Fruit fly (Drosophila melanogaster) whole organism, embryonic: ENCODE data around the gene hale.

Experiments used
- B-H2 ChIP-seq: fragments of 200-800 bp; sonication (Bioruptor generic); optimal IDR thresholded peaks from 2 replicates; lab custom pipeline; 2018; ENCODE audit warnings: missing biosample characterization, mild to moderate bottlenecking, missing genetic modification characterization
- BEAF-32 ChIP-seq: fragments of 200-800 bp; sonication (Bioruptor generic); optimal IDR thresholded peaks from 3 replicates; lab custom pipeline; 2017; ENCODE audit warnings: missing biosample characterization, missing genetic modification characterization, mild to moderate bottlenecking, moderate library complexity, missing genetic modification reagents
- Blimp-1 ChIP-seq: fragments of 200-800 bp; sonication (Bioruptor generic); optimal IDR thresholded peaks from 3 replicates; lab custom pipeline; 2018; ENCODE audit warnings: missing biosample characterization, missing genetic modification characterization, mild to moderate bottlenecking, moderate library complexity, missing genetic modification reagents
- CG12769 ChIP-seq: fragments of 200-800 bp; sonication (Bioruptor generic); optimal IDR thresholded peaks from 2 replicates; lab custom pipeline; 2019; ENCODE audit warnings: missing biosample characterization, mild to moderate bottlenecking, missing genetic modification characterization, moderate library complexity
- CG17802 ChIP-seq: fragments of 200-800 bp; sonication (Bioruptor generic); optimal IDR thresholded peaks from 2 replicates; lab custom pipeline; 2018; ENCODE audit warnings: missing biosample characterization, mild to moderate bottlenecking, missing genetic modification characterization, moderate library complexity
- CG18599 ChIP-seq: fragments of 200-800 bp; sonication (Bioruptor generic); optimal IDR thresholded peaks from 3 replicates; lab custom pipeline; 2017; ENCODE audit warnings: missing biosample characterization, missing genetic modification characterization, mild to moderate bottlenecking, moderate library complexity, missing genetic modification reagents
- CG3838 ChIP-seq: fragments of 200-800 bp; sonication (Bioruptor generic); optimal IDR thresholded peaks from 3 replicates; lab custom pipeline; 2016; ENCODE audit warnings: missing biosample characterization, missing genetic modification characterization
- CG3847 ChIP-seq: fragments of 200-800 bp; sonication (Bioruptor generic); IDR thresholded peaks from 2 replicates; pipeline ENCODE4 v1.3.6; 2022; ENCODE audit warnings: missing biosample characterization, missing genetic modification characterization
- CG43689 ChIP-seq: fragments of 200-800 bp; sonication (Bioruptor generic); IDR thresholded peaks from 2 replicates; pipeline ENCODE4 v1.3.6; 2022; ENCODE audit warnings: missing biosample characterization, missing genetic modification characterization
- CG5180 ChIP-seq: fragments of 200-800 bp; sonication (Bioruptor generic); optimal IDR thresholded peaks from 3 replicates; lab custom pipeline; 2017; ENCODE audit warnings: missing biosample characterization, missing genetic modification characterization, mild to moderate bottlenecking, moderate library complexity, missing genetic modification reagents
- CG7963 ChIP-seq: fragments of 200-800 bp; sonication (Bioruptor generic); IDR thresholded peaks from 3 replicates; pipeline ENCODE4 v1.3.6; 2022; ENCODE audit warnings: missing biosample characterization, missing genetic modification characterization; ENCODE audit not compliant: partially characterized antibody
- CG8281 ChIP-seq: fragments of 200-800 bp; sonication (Bioruptor generic); optimal IDR thresholded peaks from 2 replicates; lab custom pipeline; 2018; ENCODE audit warnings: missing biosample characterization, mild to moderate bottlenecking, missing genetic modification characterization, moderate library complexity
- CG9437 ChIP-seq: fragments of 200-800 bp; sonication (Bioruptor generic); optimal IDR thresholded peaks from 2 replicates; lab custom pipeline; 2018; ENCODE audit warnings: missing biosample characterization, mild to moderate bottlenecking, missing genetic modification characterization
- CG9609 ChIP-seq: fragments of 200-800 bp; sonication (Bioruptor generic); optimal IDR thresholded peaks from 3 replicates; lab custom pipeline; 2016; ENCODE audit warnings: missing biosample characterization, missing genetic modification characterization
- CG9817 ChIP-seq: fragments of 200-800 bp; sonication (Bioruptor generic); optimal IDR thresholded peaks from 2 replicates; lab custom pipeline; 2018; ENCODE audit warnings: missing biosample characterization, mild to moderate bottlenecking, missing genetic modification characterization, moderate library complexity
- E2f2 ChIP-seq: fragments of 200-800 bp; sonication (Bioruptor generic); IDR thresholded peaks from 2 replicates; pipeline ENCODE4 v1.3.6; 2022; ENCODE audit warnings: missing biosample characterization, missing genetic modification characterization
- Gug ChIP-seq: fragments of 200-800 bp; sonication (Bioruptor generic); IDR thresholded peaks from 4 replicates; pipeline ENCODE4 v1.3.6; 2022; ENCODE audit warnings: missing biosample characterization, missing genetic modification characterization
- HLH4C ChIP-seq: fragments of 200-800 bp; sonication (Bioruptor generic); IDR thresholded peaks from 3 replicates; pipeline ENCODE4 v1.3.6; 2022; ENCODE audit warnings: missing biosample characterization, missing genetic modification characterization; ENCODE audit not compliant: partially characterized antibody
- Hr51 ChIP-seq, 2 experiments: fragments of 200-800 bp; sonication (Bioruptor generic); optimal IDR thresholded peaks; 2 replicates in 1 of 2; 3 replicates in 1 of 2; lab custom pipeline; 2016 to 2018; ENCODE audit warnings: missing biosample characterization in 2 of 2, missing genetic modification characterization in 2 of 2, mild to moderate bottlenecking in 1 of 2, moderate library complexity in 1 of 2
- MBD-R2 ChIP-seq: fragments of 200-800 bp; sonication (Bioruptor generic); IDR thresholded peaks from 2 replicates; pipeline ENCODE4 v1.3.6; 2022; ENCODE audit warnings: missing biosample characterization, missing genetic modification characterization
- Max ChIP-seq: fragments of 200-800 bp; sonication (Bioruptor generic); optimal IDR thresholded peaks from 2 replicates; lab custom pipeline; 2016; ENCODE audit warnings: missing biosample characterization, mild to moderate bottlenecking, missing genetic modification characterization
- Nf-YA ChIP-seq: fragments of 200-800 bp; sonication (Bioruptor generic); IDR thresholded peaks from 2 replicates; pipeline ENCODE4 v1.3.6; 2022; ENCODE audit warnings: missing biosample characterization, missing genetic modification characterization
- Nf-YC ChIP-seq: fragments of 200-800 bp; optimal IDR thresholded peaks from 3 replicates; lab custom pipeline; 2019; ENCODE audit warnings: missing biosample characterization, mild to moderate bottlenecking, missing genetic modification characterization, moderate library complexity
- Ptx1 ChIP-seq: fragments of 200-800 bp; sonication (Bioruptor generic); IDR thresholded peaks from 2 replicates; pipeline ENCODE4 v1.3.6; 2022; ENCODE audit warnings: missing biosample characterization, missing genetic modification characterization
- Side ChIP-seq: fragments of 200-800 bp; sonication (Bioruptor generic); optimal IDR thresholded peaks from 2 replicates; lab custom pipeline; 2016; ENCODE audit warnings: missing biosample characterization, missing genetic modification characterization
- Sin3A ChIP-seq: fragments of >200 bp; optimal IDR thresholded peaks from 2 replicates; lab custom pipeline; 2018
- Sox100B ChIP-seq: fragments of 200-800 bp; sonication (Bioruptor generic); optimal IDR thresholded peaks from 3 replicates; lab custom pipeline; 2018; ENCODE audit warnings: missing biosample characterization, mild to moderate bottlenecking, missing genetic modification characterization
- ase ChIP-seq: fragments of 200-800 bp; sonication (Bioruptor generic); IDR thresholded peaks from 3 replicates; pipeline ENCODE4 v1.3.6; 2022; ENCODE audit warnings: missing biosample characterization, missing genetic modification characterization
- ash1 ChIP-seq: fragments of 200-800 bp; sonication (Bioruptor generic); optimal IDR thresholded peaks from 2 replicates; lab custom pipeline; 2018; ENCODE audit warnings: missing biosample characterization, mild to moderate bottlenecking, missing genetic modification characterization
- chif ChIP-seq, 2 experiments: fragments of 200-800 bp; sonication (Bioruptor generic); optimal IDR thresholded peaks; 3 replicates each; lab custom pipeline; 2016; ENCODE audit warnings: missing biosample characterization in 2 of 2, missing genetic modification characterization in 2 of 2
- chinmo ChIP-seq: fragments of 200-800 bp; sonication (Bioruptor generic); IDR thresholded peaks from 4 replicates; pipeline ENCODE4 v1.3.6; 2022; ENCODE audit warnings: missing biosample characterization, missing genetic modification characterization; ENCODE audit not compliant: partially characterized antibody
- danr ChIP-seq: fragments of 200-800 bp; sonication (Bioruptor generic); IDR thresholded peaks from 2 replicates; pipeline ENCODE4 v1.3.6; 2022; ENCODE audit warnings: missing biosample characterization, missing genetic modification characterization
- emc ChIP-seq: fragments of 200-800 bp; sonication (Bioruptor generic); optimal IDR thresholded peaks from 2 replicates; lab custom pipeline; 2016; ENCODE audit warnings: missing biosample characterization, missing genetic modification characterization
- esg ChIP-seq: fragments of 200-800 bp; sonication (Bioruptor generic); conservative IDR thresholded peaks from 2 replicates; pipeline ENCODE4 v1.3.6; 2022; ENCODE audit warnings: missing biosample characterization, missing genetic modification characterization
- gem ChIP-seq: fragments of 200-800 bp; sonication (Bioruptor generic); optimal IDR thresholded peaks from 2 replicates; lab custom pipeline; 2019; ENCODE audit warnings: missing biosample characterization, mild to moderate bottlenecking, missing genetic modification characterization, moderate library complexity
- gro ChIP-seq: fragments of 200-800 bp; sonication (Bioruptor generic); optimal IDR thresholded peaks from 2 replicates; lab custom pipeline; 2016; ENCODE audit warnings: missing biosample characterization, missing genetic modification characterization
- her ChIP-seq: fragments of 200-800 bp; sonication (Bioruptor generic); optimal IDR thresholded peaks from 2 replicates; lab custom pipeline; 2016; ENCODE audit warnings: missing biosample characterization, missing genetic modification characterization
- kah ChIP-seq: fragments of 200-800 bp; sonication (Bioruptor generic); optimal IDR thresholded peaks from 2 replicates; lab custom pipeline; 2018; ENCODE audit warnings: missing biosample characterization, mild to moderate bottlenecking, missing genetic modification characterization
- nmo ChIP-seq: fragments of 200-800 bp; sonication (Bioruptor generic); optimal IDR thresholded peaks from 2 replicates; lab custom pipeline; 2018; ENCODE audit warnings: missing biosample characterization, mild to moderate bottlenecking, missing genetic modification characterization, moderate library complexity
- onecut ChIP-seq: fragments of 200-800 bp; sonication (Bioruptor generic); IDR thresholded peaks from 2 replicates; pipeline ENCODE4 v1.3.6; 2022; ENCODE audit warnings: missing biosample characterization, missing genetic modification characterization
- p53 ChIP-seq: fragments of 200-800 bp; sonication (Bioruptor generic); optimal IDR thresholded peaks from 2 replicates; lab custom pipeline; 2016; ENCODE audit warnings: missing biosample characterization, missing genetic modification characterization
- pfk ChIP-seq: fragments of 200-800 bp; sonication (Bioruptor generic); optimal IDR thresholded peaks from 2 replicates; lab custom pipeline; 2018; ENCODE audit warnings: missing biosample characterization, mild to moderate bottlenecking, missing genetic modification characterization, moderate library complexity
- pita ChIP-seq: fragments of 200-800 bp; sonication (Bioruptor generic); optimal IDR thresholded peaks from 2 replicates; lab custom pipeline; 2017; ENCODE audit warnings: missing biosample characterization, mild to moderate bottlenecking, missing genetic modification characterization
- pzg ChIP-seq: fragments of 200-800 bp; sonication (Bioruptor generic); optimal IDR thresholded peaks from 3 replicates; lab custom pipeline; 2018; ENCODE audit warnings: missing biosample characterization, mild to moderate bottlenecking, missing genetic modification characterization, moderate library complexity
- sd ChIP-seq: fragments of 200-800 bp; sonication (Bioruptor generic); optimal IDR thresholded peaks from 3 replicates; lab custom pipeline; 2018; ENCODE audit warnings: missing biosample characterization, mild to moderate bottlenecking, missing genetic modification characterization, moderate library complexity
- slp2 ChIP-seq: fragments of 200-800 bp; sonication (Bioruptor generic); optimal IDR thresholded peaks from 2 replicates; lab custom pipeline; 2016; ENCODE audit warnings: missing biosample characterization, missing genetic modification characterization
- trh ChIP-seq: fragments of 200-800 bp; sonication (Bioruptor generic); optimal IDR thresholded peaks from 2 replicates; lab custom pipeline; 2016; ENCODE audit warnings: missing biosample characterization, missing genetic modification characterization
- twi ChIP-seq: fragments of 200-800 bp; optimal IDR thresholded peaks from 2 replicates; lab custom pipeline; 2019; ENCODE audit warnings: missing biosample characterization, mild to moderate bottlenecking, missing genetic modification characterization, moderate library complexity
- vvl ChIP-seq: fragments of 200-800 bp; sonication (Bioruptor generic); IDR thresholded peaks from 2 replicates; pipeline ENCODE4 v1.3.6; 2022; ENCODE audit warnings: missing biosample characterization, missing genetic modification characterization

The hale gene

dm6 chr3L:20006269-20007265 is 20.9 kb upstream of the hale start (continued):
- TF ChIP-seq CG18599 (GFP tag; lab: Kevin White, UChicago): no peak
- no peak for TF ChIP-seq Hr51 (GFP tag; optimal IDR thresholded peaks at IDR 0.05; lab: Kevin White, UChicago)
- no peak for TF ChIP-seq CG3838
- TF ChIP-seq nmo (GFP tag; lab: Kevin White, UChicago): no peak
- TF ChIP-seq CG7963 (GFP tag; lab: Robert Waterston, UW): peak; percentile 100
- no peak for TF ChIP-seq B-H2 (GFP tag; lab: Kevin White, UChicago)
- peak; percentile 66 for TF ChIP-seq pzg (GFP tag; lab: Kevin White, UChicago)
- no peak for TF ChIP-seq pita
- peak; percentile 17; the same call in 1 of the 2 replicates for TF ChIP-seq onecut (GFP tag; lab: Robert Waterston, UW)
- peak; percentile 68 for TF ChIP-seq BEAF-32 (GFP tag; lab: Kevin White, UChicago)
- TF ChIP-seq chif (GFP tag; optimal IDR thresholded peaks at IDR 0.05; lab: Kevin White, UChicago): no peak
- TF ChIP-seq gro (GFP tag; lab: Kevin White, UChicago): no peak
- TF ChIP-seq chinmo (GFP tag; lab: Robert Waterston, UW): peak; percentile 99
- TF ChIP-seq CG12769 (tag; lab: Kevin White, UChicago): no peak
- TF ChIP-seq Gug (GFP tag; lab: Robert Waterston, UW): no peak
- no peak for TF ChIP-seq Sin3A (lab: Kevin White, UChicago)
- TF ChIP-seq trh (GFP tag; lab: Kevin White, UChicago): no peak
- no peak for TF ChIP-seq MBD-R2 (GFP tag; lab: Robert Waterston, UW)
- TF ChIP-seq Max (GFP tag; lab: Kevin White, UChicago): no peak
- TF ChIP-seq danr: no peak
- peak; percentile 16 for TF ChIP-seq kah (GFP tag; lab: Kevin White, UChicago)
- TF ChIP-seq vvl (GFP tag; lab: Robert Waterston, UW): no peak
- no peak for TF ChIP-seq Nf-YC (tag; lab: Kevin White, UChicago)
- no peak for TF ChIP-seq CG17802 (tag; lab: Kevin White, UChicago)
- TF ChIP-seq slp2 (GFP tag; lab: Kevin White, UChicago): no peak
- no peak for TF ChIP-seq p53 (GFP tag; lab: Kevin White, UChicago)
- TF ChIP-seq pfk (GFP tag; lab: Kevin White, UChicago): peak; percentile 2
- TF ChIP-seq twi (tag; lab: Kevin White, UChicago): peak; percentile 82
- no peak for TF ChIP-seq CG8281 (tag; lab: Kevin White, UChicago)
- no peak for TF ChIP-seq ash1 (GFP tag; lab: Kevin White, UChicago)
- no peak for TF ChIP-seq CG9817 (tag; lab: Kevin White, UChicago)
- TF ChIP-seq HLH4C (GFP tag; lab: Robert Waterston, UW): peak; percentile 100
- TF ChIP-seq emc (GFP tag; lab: Kevin White, UChicago): no peak
- peak; percentile 29 for TF ChIP-seq CG5180 (GFP tag; lab: Kevin White, UChicago)
- no peak for TF ChIP-seq Side (GFP tag; lab: Kevin White, UChicago)
- TF ChIP-seq CG9437 (GFP tag; lab: Kevin White, UChicago): no peak
- TF ChIP-seq ase: no peak
- TF ChIP-seq CG3847: no peak
- no peak for TF ChIP-seq CG43689 (GFP tag; lab: Robert Waterston, UW)
- no peak for TF ChIP-seq esg
- TF ChIP-seq Blimp-1 (GFP tag; lab: Kevin White, UChicago): no peak
- TF ChIP-seq gem: no peak
- TF ChIP-seq her (GFP tag; lab: Kevin White, UChicago): no peak
- TF ChIP-seq sd (tag; lab: Kevin White, UChicago): no peak
- TF ChIP-seq Nf-YA (GFP tag; lab: Robert Waterston, UW): no peak
- peak; percentile 94 for TF ChIP-seq E2f2 (GFP tag; lab: Robert Waterston, UW)
- no peak for TF ChIP-seq CG9609 (GFP tag; lab: Kevin White, UChicago)
- peak; percentile 52 for TF ChIP-seq Sox100B
- no peak for TF ChIP-seq Ptx1 (GFP tag; lab: Robert Waterston, UW)
